Worm (Caenorhabditis elegans) whole organism, L1 larva: ENCODE results near the gene srt-49.

Experiments used
- C04F5.9 ChIP-seq: sonication (generic microtip); optimal IDR thresholded peaks from 2 replicates; lab custom pipeline; 2016; ENCODE audit warnings: missing genetic modification characterization, missing compliant biosample characterization
- Y116A8C.19 ChIP-seq: sonication (generic microtip); optimal IDR thresholded peaks from 2 replicates; lab custom pipeline; 2016; ENCODE audit warnings: missing compliant biosample characterization, missing genetic modification characterization, borderline replicate concordance
- aha-1 ChIP-seq: fragments of 150-350 bp; optimal IDR thresholded peaks from 2 replicates; lab custom pipeline; 2014; ENCODE audit warnings: missing biosample characterization, missing genetic modification characterization
- alr-1 ChIP-seq: fragments of 200-800 bp; sonication (Bioruptor generic); optimal IDR thresholded peaks from 2 replicates; lab custom pipeline; 2018; ENCODE audit warnings: borderline replicate concordance, mild to moderate bottlenecking, missing genetic modification characterization, missing compliant biosample characterization
- aly-2 ChIP-seq: fragments of 150-350 bp; optimal IDR thresholded peaks from 2 replicates; lab custom pipeline; 2014; ENCODE audit warnings: missing biosample characterization, missing genetic modification characterization
- blmp-1 ChIP-seq: fragments of 150-350 bp; optimal IDR thresholded peaks from 2 replicates; lab custom pipeline; 2014; ENCODE audit warnings: missing biosample characterization, missing genetic modification characterization
- ceh-88 ChIP-seq: fragments of 200-800 bp; sonication (Bioruptor generic); IDR thresholded peaks from 2 replicates; pipeline ENCODE4 v1.3.6; 2022; ENCODE audit warnings: missing genetic modification characterization, missing compliant biosample characterization
- ceh-90 ChIP-seq: sonication (generic microtip); optimal IDR thresholded peaks from 2 replicates; lab custom pipeline; 2016; ENCODE audit warnings: missing genetic modification characterization, missing compliant biosample characterization
- dpl-1 ChIP-seq, 3 experiments: fragments of 150-350 bp in 2 of 3; sonication (generic microtip) in 1 of 3; optimal IDR thresholded peaks; 2 replicates each; lab custom pipeline; 2014 to 2017; ENCODE audit warnings: missing biosample characterization in 3 of 3, missing genetic modification characterization in 3 of 3, missing genetic modification reagents in 3 of 3
- egl-27 ChIP-seq, 2 experiments: fragments of 150-350 bp in 1 of 2; sonication (generic microtip); optimal IDR thresholded peaks; 3 replicates each; lab custom pipeline; 2017 to 2018; ENCODE audit warnings: missing biosample characterization in 2 of 2, missing genetic modification characterization in 2 of 2, missing genetic modification reagents in 2 of 2
- elt-2 ChIP-seq: sonication (generic microtip); optimal IDR thresholded peaks from 2 replicates; lab custom pipeline; 2016; ENCODE audit warnings: missing genetic modification characterization, mild to moderate bottlenecking, inconsistent platforms, missing compliant biosample characterization, missing genetic modification reagents
- elt-3 ChIP-seq, 6 experiments: fragments of 150-350 bp in 1 of 6; sonication (generic microtip); optimal IDR thresholded peaks; 2 replicates each; lab custom pipeline; 2017 to 2018; ENCODE audit warnings: missing biosample characterization in 6 of 6, missing genetic modification characterization in 6 of 6, inconsistent platforms in 1 of 6
- fkh-10 ChIP-seq: sonication (generic microtip); optimal IDR thresholded peaks from 2 replicates; lab custom pipeline; 2017; ENCODE audit warnings: missing biosample characterization, missing genetic modification reagents, missing genetic modification characterization
- fkh-8 ChIP-seq: sonication (generic microtip); optimal IDR thresholded peaks from 2 replicates; lab custom pipeline; 2016; ENCODE audit warnings: mild to moderate bottlenecking, missing genetic modification characterization, missing compliant biosample characterization
- grh-1 ChIP-seq: fragments of 200-800 bp; sonication (Bioruptor generic); IDR thresholded peaks from 2 replicates; pipeline ENCODE4 v1.3.6; 2022; ENCODE audit warnings: missing genetic modification reagents, missing genetic modification characterization, missing compliant biosample characterization
- hlh-17 ChIP-seq: fragments of 200-800 bp; sonication (Bioruptor generic); optimal IDR thresholded peaks from 2 replicates; lab custom pipeline; 2018; ENCODE audit warnings: missing genetic modification characterization, mild to moderate bottlenecking, missing compliant biosample characterization, moderate library complexity, borderline replicate concordance
- hpl-2 ChIP-seq: fragments of 150-350 bp; optimal IDR thresholded peaks from 2 replicates; lab custom pipeline; 2014; ENCODE audit warnings: missing biosample characterization, missing genetic modification reagents, missing genetic modification characterization
- isw-1 ChIP-seq: fragments of 200-800 bp; sonication (Bioruptor generic); IDR thresholded peaks from 2 replicates; pipeline ENCODE4 v1.3.6; 2022; ENCODE audit warnings: missing genetic modification characterization, missing compliant biosample characterization
- jun-1 ChIP-seq: fragments of 150-350 bp; optimal IDR thresholded peaks from 2 replicates; lab custom pipeline; 2014; ENCODE audit warnings: missing biosample characterization, missing genetic modification reagents, missing genetic modification characterization
- lin-14 ChIP-seq: fragments of 200-800 bp; sonication (Bioruptor generic); optimal IDR thresholded peaks from 2 replicates; lab custom pipeline; 2018; ENCODE audit warnings: mild to moderate bottlenecking, missing genetic modification characterization, moderate library complexity, missing compliant biosample characterization
- lin-35 ChIP-seq, 2 experiments: fragments of 150-350 bp; optimal IDR thresholded peaks; 2 replicates each; lab custom pipeline; 2014; ENCODE audit warnings: missing biosample characterization in 2 of 2, missing genetic modification characterization in 2 of 2, missing genetic modification reagents in 2 of 2
- nhr-19 ChIP-seq: fragments of 200-800 bp; sonication (Bioruptor generic); conservative IDR thresholded peaks from 2 replicates; pipeline ENCODE4 v1.3.6; 2022; ENCODE audit warnings: missing genetic modification characterization, missing compliant biosample characterization
- nhr-237 ChIP-seq: fragments of 150-350 bp; optimal IDR thresholded peaks from 2 replicates; lab custom pipeline; 2014; ENCODE audit warnings: missing biosample characterization, missing genetic modification characterization
- nhr-76 ChIP-seq: sonication (generic microtip); optimal IDR thresholded peaks from 2 replicates; lab custom pipeline; 2017; ENCODE audit warnings: missing biosample characterization, missing genetic modification characterization
- nhr-77 ChIP-seq: fragments of 150-350 bp; optimal IDR thresholded peaks from 2 replicates; lab custom pipeline; 2014; ENCODE audit warnings: missing biosample characterization, missing genetic modification characterization
- nhr-84 ChIP-seq: sonication (generic microtip); optimal IDR thresholded peaks from 2 replicates; lab custom pipeline; 2017; ENCODE audit warnings: missing biosample characterization, missing genetic modification characterization
- nhr-90 ChIP-seq: sonication (generic microtip); optimal IDR thresholded peaks from 2 replicates; lab custom pipeline; 2016; ENCODE audit warnings: mild to moderate bottlenecking, missing genetic modification characterization, missing compliant biosample characterization; ENCODE audit not compliant: poor library complexity
- pax-3 ChIP-seq: fragments of 200-800 bp; sonication (Bioruptor generic); optimal IDR thresholded peaks from 2 replicates; lab custom pipeline; 2018; ENCODE audit warnings: mild to moderate bottlenecking, missing genetic modification characterization, moderate library complexity, missing compliant biosample characterization
- skn-1 ChIP-seq: fragments of 150-350 bp; optimal IDR thresholded peaks from 2 replicates; lab custom pipeline; 2014; ENCODE audit warnings: missing biosample characterization, missing genetic modification characterization
- snpc-4 ChIP-seq: fragments of 150-350 bp; optimal IDR thresholded peaks from 2 replicates; lab custom pipeline; 2014; ENCODE audit warnings: missing biosample characterization, missing genetic modification characterization
- snu-23 ChIP-seq: sonication (generic microtip); optimal IDR thresholded peaks from 2 replicates; lab custom pipeline; 2016; ENCODE audit warnings: missing genetic modification characterization, missing compliant biosample characterization
- sptf-1 ChIP-seq: fragments of 150-350 bp; optimal IDR thresholded peaks from 2 replicates; lab custom pipeline; 2014; ENCODE audit warnings: missing biosample characterization, missing genetic modification characterization
- sup-37 ChIP-seq: fragments of 200-800 bp; sonication (Bioruptor generic); optimal IDR thresholded peaks from 2 replicates; lab custom pipeline; 2018; ENCODE audit warnings: mild to moderate bottlenecking, missing genetic modification characterization, missing compliant biosample characterization
- tbx-2 ChIP-seq: sonication (generic microtip); optimal IDR thresholded peaks from 2 replicates; lab custom pipeline; 2016; ENCODE audit warnings: missing genetic modification characterization, missing compliant biosample characterization
- tlp-1 ChIP-seq: fragments of 150-350 bp; optimal IDR thresholded peaks from 2 replicates; lab custom pipeline; 2014; ENCODE audit warnings: missing biosample characterization, missing genetic modification characterization
- unc-30 ChIP-seq: sonication (generic microtip); optimal IDR thresholded peaks from 2 replicates; lab custom pipeline; 2017; ENCODE audit warnings: missing biosample characterization, missing genetic modification characterization
- unc-62 ChIP-seq: fragments of 150-350 bp; optimal IDR thresholded peaks from 2 replicates; lab custom pipeline; 2014; ENCODE audit warnings: missing biosample characterization, missing genetic modification reagents, missing genetic modification characterization
- vab-15 ChIP-seq: sonication (generic microtip); optimal IDR thresholded peaks from 2 replicates; lab custom pipeline; 2017; ENCODE audit warnings: missing genotype, mild to moderate bottlenecking, missing genetic modification characterization, missing compliant biosample characterization
- xbp-1 ChIP-seq: sonication (generic microtip); optimal IDR thresholded peaks from 2 replicates; lab custom pipeline; 2016; ENCODE audit warnings: missing genetic modification characterization, missing compliant biosample characterization
- zag-1 ChIP-seq: fragments of 150-350 bp; optimal IDR thresholded peaks from 2 replicates; lab custom pipeline; 2014; ENCODE audit warnings: missing biosample characterization, missing genetic modification characterization
- ztf-11 ChIP-seq, 2 experiments: sonication (generic microtip); optimal IDR thresholded peaks; 2 replicates each; lab custom pipeline; 2016 to 2017; ENCODE audit warnings: missing genetic modification characterization in 2 of 2, missing biosample characterization in 1 of 2, missing compliant biosample characterization in 1 of 2
- ztf-4 ChIP-seq: fragments of 150-350 bp; optimal IDR thresholded peaks from 2 replicates; lab custom pipeline; 2014; ENCODE audit warnings: missing biosample characterization, missing genetic modification characterization

Gene srt-49

ce11 chrIV:15127731-15128130 lies 29.5 kb upstream of the srt-49 start, which contains the start of gene M199.9:
M199.9 (minus strand) TSS chrIV:15127831.
- no peak for TF ChIP-seq ztf-4
- TF ChIP-seq hpl-2 (GFP tag; lab: Kevin White, UChicago) = no peak
- no peak for TF ChIP-seq vab-15
- TF ChIP-seq tlp-1 (tag; lab: Kevin White, UChicago) = no peak
- no peak for TF ChIP-seq jun-1 (tag; lab: Kevin White, UChicago)
- no peak for TF ChIP-seq aly-2 (tag; lab: Kevin White, UChicago)
- TF ChIP-seq ceh-88 (GFP tag; lab: Robert Waterston, UW) = no peak
- no peak for TF ChIP-seq lin-14 (GFP tag; lab: Kevin White, UChicago)
- no peak for TF ChIP-seq C04F5.9 (tag; lab: Kevin White, UChicago)
- no peak for TF ChIP-seq hlh-17 (GFP tag; lab: Kevin White, UChicago)
- TF ChIP-seq tbx-2 (tag; lab: Kevin White, UChicago) = no peak
- no peak for TF ChIP-seq zag-1 (tag; lab: Kevin White, UChicago)

- TF ChIP-seq nhr-84 (tag; lab: Kevin White, UChicago) (no peak), ztf-4 (no peak), pax-3 (no peak), aly-2 (tag; lab: Kevin White, UChicago) (no peak), elt-2 (tag; lab: Kevin White, UChicago) (no peak), isw-1 (GFP tag; lab: Robert Waterston, UW) (no peak), skn-1 (no peak), aha-1 (no peak), Y116A8C.19 (tag; lab: Kevin White, UChicago) (no peak), unc-30 (tag; lab: Kevin White, UChicago) (no peak), nhr-19 (no peak), sup-37 (GFP tag; lab: Kevin White, UChicago) (no peak), nhr-90 (no peak), nhr-237 (tag; lab: Kevin White, UChicago) (no peak)
- TF ChIP-seq, all 84 proteins: peak for 0
Observed at ce11 chrIV:15126021-15126420, 27.8 kb upstream of the srt-49 start, which contains the start of gene clec-190. clec-190 (minus strand) TSS chrIV:15126121.

ce11 chrIV:15122882-15123281 lies 24.7 kb upstream of the srt-49 start, which contains the start of gene M199.7:
M199.7 (plus strand) TSS chrIV:15123182.
- no peak for TF ChIP-seq elt-3 (tag; optimal IDR thresholded peaks at IDR 0.05; lab: Kevin White, UChicago)
- TF ChIP-seq grh-1 = no peak
- TF ChIP-seq ztf-11 (tag; optimal IDR thresholded peaks at IDR 0.05; lab: Kevin White, UChicago) = no peak
- no peak for TF ChIP-seq hpl-2 (GFP tag; lab: Kevin White, UChicago)
- no peak for TF ChIP-seq ztf-4
- TF ChIP-seq blmp-1 (tag; lab: Kevin White, UChicago) = no peak
- TF ChIP-seq nhr-76 (tag; lab: Kevin White, UChicago) = no peak
- TF ChIP-seq fkh-8 = no peak
- TF ChIP-seq sptf-1 = no peak
- TF ChIP-seq nhr-77 (tag; lab: Kevin White, UChicago) = no peak
- TF ChIP-seq dpl-1 (GFP tag; optimal IDR thresholded peaks at IDR 0.05; lab: Kevin White, UChicago) = no peak
- TF ChIP-seq alr-1 (tag; lab: Kevin White, UChicago) = no peak
- TF ChIP-seq, all 84 proteins: peak for 0

ce11 chrIV:15120746-15121145 lies 22.6 kb upstream of the srt-49 start, which contains the start of gene clec-189:
clec-189 (plus strand) TSS chrIV:15120837.
- TF ChIP-seq tlp-1 (tag; lab: Kevin White, UChicago) (no peak), unc-62 (no peak), isw-1 (GFP tag; lab: Robert Waterston, UW) (no peak)

ce11 chrIV:15119268-15119667 lies 21.1 kb upstream of the srt-49 start:
- TF ChIP-seq hlh-17 (GFP tag; lab: Kevin White, UChicago) (no peak), lin-35 (GFP tag; optimal IDR thresholded peaks at IDR 0.05; lab: Kevin White, UChicago) (no peak), ceh-90 (tag; lab: Kevin White, UChicago) (no peak), xbp-1 (tag; lab: Kevin White, UChicago) (no peak), fkh-10 (GFP tag; lab: Kevin White, UChicago) (no peak), snpc-4 (tag; lab: Kevin White, UChicago) (no peak), snu-23 (GFP tag; lab: Kevin White, UChicago) (no peak), egl-27 (tag; optimal IDR thresholded peaks at IDR 0.05; lab: Kevin White, UChicago) (no peak)
